Worm (Caenorhabditis elegans) whole organism, L1 larva: Measurements from ENCODE around the gene ZK1321.4.

Experiments
- C16A3.4 ChIP-seq: fragments of 150-350 bp; optimal IDR thresholded peaks from 2 replicates; lab custom pipeline; 2014; ENCODE audit warnings: missing biosample characterization, missing genetic modification characterization
- F16B12.6 ChIP-seq: fragments of 150-350 bp; optimal IDR thresholded peaks from 2 replicates; lab custom pipeline; 2014; ENCODE audit warnings: missing biosample characterization, missing genetic modification characterization
- Y116A8C.19 ChIP-seq: sonication (generic microtip); optimal IDR thresholded peaks from 2 replicates; lab custom pipeline; 2016; ENCODE audit warnings: missing compliant biosample characterization, missing genetic modification characterization, borderline replicate concordance
- blmp-1 ChIP-seq: fragments of 150-350 bp; optimal IDR thresholded peaks from 2 replicates; lab custom pipeline; 2014; ENCODE audit warnings: missing biosample characterization, missing genetic modification characterization
- ceh-8 ChIP-seq: fragments of 200-800 bp; sonication (Bioruptor generic); optimal IDR thresholded peaks from 2 replicates; lab custom pipeline; 2018; ENCODE audit warnings: mild to moderate bottlenecking, missing genetic modification characterization, moderate library complexity, missing compliant biosample characterization
- ceh-82 ChIP-seq, 3 experiments: fragments of 150-350 bp in 1 of 3; sonication (generic microtip) in 2 of 3; optimal IDR thresholded peaks; 2 replicates each; lab custom pipeline; 2014 to 2017; ENCODE audit warnings: missing biosample characterization in 3 of 3, missing genetic modification characterization in 3 of 3
- ces-1 ChIP-seq: fragments of 150-350 bp; optimal IDR thresholded peaks from 2 replicates; lab custom pipeline; 2014; ENCODE audit warnings: missing biosample characterization, missing genetic modification reagents, missing genetic modification characterization
- dpl-1 ChIP-seq, 3 experiments: fragments of 150-350 bp in 2 of 3; sonication (generic microtip) in 1 of 3; optimal IDR thresholded peaks; 2 replicates each; lab custom pipeline; 2014 to 2017; ENCODE audit warnings: missing biosample characterization in 3 of 3, missing genetic modification characterization in 3 of 3, missing genetic modification reagents in 3 of 3
- efl-1 ChIP-seq, 4 experiments: fragments of 150-350 bp; optimal IDR thresholded peaks in 3 of 4; peaks in 1 of 4; 1 replicate in 1 of 4; 2 replicates in 3 of 4; lab custom pipeline; 2014; ENCODE audit warnings: missing biosample characterization in 2 of 4, missing genetic modification characterization in 2 of 4, missing genetic modification reagents in 2 of 4
- efl-3 ChIP-seq: fragments of 200-800 bp; sonication (Bioruptor generic); optimal IDR thresholded peaks from 2 replicates; lab custom pipeline; 2018; ENCODE audit warnings: mild to moderate bottlenecking, missing genetic modification characterization, missing compliant biosample characterization
- egl-13 ChIP-seq: sonication (generic microtip); optimal IDR thresholded peaks from 2 replicates; lab custom pipeline; 2016; ENCODE audit warnings: missing genotype, missing genetic modification reagents, missing genetic modification characterization, missing compliant biosample characterization
- egl-27 ChIP-seq, 2 experiments: fragments of 150-350 bp in 1 of 2; sonication (generic microtip); optimal IDR thresholded peaks; 3 replicates each; lab custom pipeline; 2017 to 2018; ENCODE audit warnings: missing biosample characterization in 2 of 2, missing genetic modification characterization in 2 of 2, missing genetic modification reagents in 2 of 2
- elt-2 ChIP-seq: sonication (generic microtip); optimal IDR thresholded peaks from 2 replicates; lab custom pipeline; 2016; ENCODE audit warnings: missing genetic modification characterization, mild to moderate bottlenecking, inconsistent platforms, missing compliant biosample characterization, missing genetic modification reagents
- elt-3 ChIP-seq, 6 experiments: fragments of 150-350 bp in 1 of 6; sonication (generic microtip); optimal IDR thresholded peaks; 2 replicates each; lab custom pipeline; 2017 to 2018; ENCODE audit warnings: missing biosample characterization in 6 of 6, missing genetic modification characterization in 6 of 6, inconsistent platforms in 1 of 6
- fkh-4 ChIP-seq: sonication (generic microtip); optimal IDR thresholded peaks from 2 replicates; lab custom pipeline; 2016; ENCODE audit warnings: missing compliant biosample characterization, missing genetic modification characterization, borderline replicate concordance
- fkh-8 ChIP-seq: sonication (generic microtip); optimal IDR thresholded peaks from 2 replicates; lab custom pipeline; 2016; ENCODE audit warnings: mild to moderate bottlenecking, missing genetic modification characterization, missing compliant biosample characterization
- grh-1 ChIP-seq: fragments of 200-800 bp; sonication (Bioruptor generic); IDR thresholded peaks from 2 replicates; pipeline ENCODE4 v1.3.6; 2022; ENCODE audit warnings: missing genetic modification reagents, missing genetic modification characterization, missing compliant biosample characterization
- hpl-2 ChIP-seq: fragments of 150-350 bp; optimal IDR thresholded peaks from 2 replicates; lab custom pipeline; 2014; ENCODE audit warnings: missing biosample characterization, missing genetic modification reagents, missing genetic modification characterization
- isw-1 ChIP-seq: fragments of 200-800 bp; sonication (Bioruptor generic); IDR thresholded peaks from 2 replicates; pipeline ENCODE4 v1.3.6; 2022; ENCODE audit warnings: missing genetic modification characterization, missing compliant biosample characterization
- jun-1 ChIP-seq: fragments of 150-350 bp; optimal IDR thresholded peaks from 2 replicates; lab custom pipeline; 2014; ENCODE audit warnings: missing biosample characterization, missing genetic modification reagents, missing genetic modification characterization
- lin-14 ChIP-seq: fragments of 200-800 bp; sonication (Bioruptor generic); optimal IDR thresholded peaks from 2 replicates; lab custom pipeline; 2018; ENCODE audit warnings: mild to moderate bottlenecking, missing genetic modification characterization, moderate library complexity, missing compliant biosample characterization
- lin-15B ChIP-seq: fragments of 150-350 bp; sonication (generic microtip); optimal IDR thresholded peaks from 3 replicates; lab custom pipeline; 2014; ENCODE audit warnings: missing biosample characterization, missing genetic modification characterization
- lin-35 ChIP-seq, 2 experiments: fragments of 150-350 bp; optimal IDR thresholded peaks; 2 replicates each; lab custom pipeline; 2014; ENCODE audit warnings: missing biosample characterization in 2 of 2, missing genetic modification characterization in 2 of 2, missing genetic modification reagents in 2 of 2
- lin-39 ChIP-seq: fragments of 150-350 bp; optimal IDR thresholded peaks from 2 replicates; lab custom pipeline; 2014; ENCODE audit warnings: missing biosample characterization, missing genetic modification reagents, missing genetic modification characterization
- lir-3 ChIP-seq: sonication (generic microtip); optimal IDR thresholded peaks from 2 replicates; lab custom pipeline; 2016; ENCODE audit warnings: mild to moderate bottlenecking, missing genetic modification characterization, moderate library complexity, missing compliant biosample characterization; ENCODE audit not compliant: poor library complexity
- lsy-2 ChIP-seq, 2 experiments: fragments of 150-350 bp; optimal IDR thresholded peaks; 2 replicates each; lab custom pipeline; 2014; ENCODE audit warnings: missing biosample characterization in 2 of 2, missing genetic modification characterization in 2 of 2
- mdl-1 ChIP-seq, 2 experiments: fragments of 150-350 bp; optimal IDR thresholded peaks; 2 replicates each; lab custom pipeline; 2014 to 2017; ENCODE audit warnings: missing biosample characterization in 2 of 2, missing genetic modification characterization in 2 of 2, inconsistent platforms in 1 of 2
- mef-2 ChIP-seq: fragments of 150-350 bp; optimal IDR thresholded peaks from 2 replicates; lab custom pipeline; 2014; ENCODE audit warnings: missing biosample characterization, missing genetic modification characterization
- mep-1 ChIP-seq: fragments of 150-350 bp; optimal IDR thresholded peaks from 2 replicates; lab custom pipeline; 2014; ENCODE audit warnings: missing biosample characterization, missing genetic modification characterization
- nhr-12 ChIP-seq: sonication (generic microtip); optimal IDR thresholded peaks from 2 replicates; lab custom pipeline; 2017; ENCODE audit warnings: missing biosample characterization, missing genetic modification characterization
- nhr-19 ChIP-seq: fragments of 200-800 bp; sonication (Bioruptor generic); conservative IDR thresholded peaks from 2 replicates; pipeline ENCODE4 v1.3.6; 2022; ENCODE audit warnings: missing genetic modification characterization, missing compliant biosample characterization
- nhr-20 ChIP-seq: sonication (generic microtip); optimal IDR thresholded peaks from 2 replicates; lab custom pipeline; 2016; ENCODE audit warnings: mild to moderate bottlenecking, missing genetic modification characterization, missing compliant biosample characterization
- nhr-28 ChIP-seq: fragments of 150-350 bp; optimal IDR thresholded peaks from 2 replicates; lab custom pipeline; 2014; ENCODE audit warnings: missing biosample characterization, missing genetic modification characterization
- nhr-47 ChIP-seq: sonication (generic microtip); optimal IDR thresholded peaks from 2 replicates; lab custom pipeline; 2016; ENCODE audit warnings: mild to moderate bottlenecking, missing genetic modification characterization, moderate library complexity, missing compliant biosample characterization
- nhr-71 ChIP-seq: sonication (generic microtip); optimal IDR thresholded peaks from 2 replicates; lab custom pipeline; 2016; ENCODE audit warnings: mild to moderate bottlenecking, missing genetic modification characterization, moderate library complexity, missing compliant biosample characterization
- nhr-76 ChIP-seq: sonication (generic microtip); optimal IDR thresholded peaks from 2 replicates; lab custom pipeline; 2017; ENCODE audit warnings: missing biosample characterization, missing genetic modification characterization
- nhr-77 ChIP-seq: fragments of 150-350 bp; optimal IDR thresholded peaks from 2 replicates; lab custom pipeline; 2014; ENCODE audit warnings: missing biosample characterization, missing genetic modification characterization
- nhr-84 ChIP-seq: sonication (generic microtip); optimal IDR thresholded peaks from 2 replicates; lab custom pipeline; 2017; ENCODE audit warnings: missing biosample characterization, missing genetic modification characterization
- nhr-85 ChIP-seq: sonication (generic microtip); peaks from one replicate; lab custom pipeline; 2016; ENCODE audit warnings: missing genetic modification characterization, inconsistent platforms, missing compliant biosample characterization
- nhr-90 ChIP-seq: sonication (generic microtip); optimal IDR thresholded peaks from 2 replicates; lab custom pipeline; 2016; ENCODE audit warnings: mild to moderate bottlenecking, missing genetic modification characterization, missing compliant biosample characterization; ENCODE audit not compliant: poor library complexity
- pqm-1 ChIP-seq: sonication (generic microtip); optimal IDR thresholded peaks from 3 replicates; lab custom pipeline; 2017; ENCODE audit warnings: missing biosample characterization, missing genetic modification characterization
- skn-1 ChIP-seq: fragments of 150-350 bp; optimal IDR thresholded peaks from 2 replicates; lab custom pipeline; 2014; ENCODE audit warnings: missing biosample characterization, missing genetic modification characterization
- snu-23 ChIP-seq: sonication (generic microtip); optimal IDR thresholded peaks from 2 replicates; lab custom pipeline; 2016; ENCODE audit warnings: missing genetic modification characterization, missing compliant biosample characterization
- sup-37 ChIP-seq: fragments of 200-800 bp; sonication (Bioruptor generic); optimal IDR thresholded peaks from 2 replicates; lab custom pipeline; 2018; ENCODE audit warnings: mild to moderate bottlenecking, missing genetic modification characterization, missing compliant biosample characterization
- tbx-2 ChIP-seq: sonication (generic microtip); optimal IDR thresholded peaks from 2 replicates; lab custom pipeline; 2016; ENCODE audit warnings: missing genetic modification characterization, missing compliant biosample characterization
- tlp-1 ChIP-seq: fragments of 150-350 bp; optimal IDR thresholded peaks from 2 replicates; lab custom pipeline; 2014; ENCODE audit warnings: missing biosample characterization, missing genetic modification characterization
- unc-86 ChIP-seq: sonication (generic microtip); optimal IDR thresholded peaks from 2 replicates; lab custom pipeline; 2016; ENCODE audit warnings: missing genetic modification characterization, missing compliant biosample characterization
- unc-98 ChIP-seq: fragments of 200-800 bp; sonication (Bioruptor generic); IDR thresholded peaks from 2 replicates; pipeline ENCODE4 v1.3.6; 2022; ENCODE audit warnings: missing genetic modification characterization, missing compliant biosample characterization
- vab-15 ChIP-seq: sonication (generic microtip); optimal IDR thresholded peaks from 2 replicates; lab custom pipeline; 2017; ENCODE audit warnings: missing genotype, mild to moderate bottlenecking, missing genetic modification characterization, missing compliant biosample characterization
- xbp-1 ChIP-seq: sonication (generic microtip); optimal IDR thresholded peaks from 2 replicates; lab custom pipeline; 2016; ENCODE audit warnings: missing genetic modification characterization, missing compliant biosample characterization
- ztf-11 ChIP-seq, 2 experiments: sonication (generic microtip); optimal IDR thresholded peaks; 2 replicates each; lab custom pipeline; 2016 to 2017; ENCODE audit warnings: missing genetic modification characterization in 2 of 2, missing biosample characterization in 1 of 2, missing compliant biosample characterization in 1 of 2

The ZK1321.4 gene

DNA sequence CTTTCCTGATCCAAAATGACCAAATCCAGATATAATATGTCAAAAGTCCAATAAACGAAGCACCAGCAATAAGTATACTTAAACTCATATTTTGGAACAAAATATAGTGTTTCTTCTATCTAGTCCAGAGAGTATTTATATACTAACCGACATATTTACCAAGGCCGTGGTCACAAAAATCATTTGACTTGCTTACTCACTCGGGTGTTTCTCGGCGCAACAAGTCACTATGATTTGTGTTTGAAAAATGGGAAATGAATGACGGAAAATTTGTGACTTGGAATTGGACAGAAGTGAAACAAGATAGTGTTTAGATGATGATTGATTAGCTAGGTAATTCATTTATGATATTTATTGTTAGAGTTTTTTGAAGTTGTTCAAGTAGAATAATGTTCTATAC, 26.5 kb upstream of the ZK1321.4 start, which contains the start of gene cyp-13A5:
cyp-13A5 (minus strand) TSS at position 112 of the 400 bp plus-strand sequence.
- TF ChIP-seq vab-15 (tag; lab: Kevin White, UChicago) (no peak), tbx-2 (tag; lab: Kevin White, UChicago) (peak; percentile 11), egl-13 (tag; lab: Kevin White, UChicago) (no peak), nhr-71 (tag; lab: Kevin White, UChicago) (peak; percentile 47), xbp-1 (no peak), unc-86 (no peak), nhr-12 (tag; lab: Kevin White, UChicago) (no peak), skn-1 (tag; lab: Kevin White, UChicago) (no peak), nhr-19 (GFP tag; lab: Robert Waterston, UW) (no peak), lin-39 (tag; lab: Kevin White, UChicago) (no peak), sup-37 (GFP tag; lab: Kevin White, UChicago) (no peak), pqm-1 (no peak), lsy-2 (tag; optimal IDR thresholded peaks at IDR 0.05; lab: Kevin White, UChicago) (no peak), ztf-11 (tag; optimal IDR thresholded peaks at IDR 0.05; lab: Kevin White, UChicago) (no peak), nhr-47 (tag; lab: Kevin White, UChicago) (no peak), lin-35 (GFP tag; optimal IDR thresholded peaks at IDR 0.05; lab: Kevin White, UChicago) (peak in 1 of 2 experiments; percentile 41), fkh-4 (tag; lab: Kevin White, UChicago) (no peak), elt-3 (tag; optimal IDR thresholded peaks at IDR 0.05; lab: Kevin White, UChicago) (peak in 4 of 6 experiments; percentile 23 to 78 (median 41)), nhr-20 (peak; percentile 89), ceh-8 (GFP tag; lab: Kevin White, UChicago) (no peak), nhr-84 (tag; lab: Kevin White, UChicago) (no peak), lin-15B (tag; lab: Kevin White, UChicago) (no peak), mef-2 (tag; lab: Kevin White, UChicago) (no peak), nhr-28 (tag; lab: Kevin White, UChicago) (no peak), ceh-82 (tag; optimal IDR thresholded peaks at IDR 0.05; lab: Kevin White, UChicago) (no peak), hpl-2 (GFP tag; lab: Kevin White, UChicago) (no peak), egl-27 (tag; optimal IDR thresholded peaks at IDR 0.05; lab: Kevin White, UChicago) (no peak), efl-1 (optimal IDR thresholded peaks at IDR 0.05; lab: Kevin White, UChicago) (no peak), efl-1 (GFP tag; optimal IDR thresholded peaks at IDR 0.05 in 1 of 2; lab: Kevin White, UChicago) (no peak), nhr-76 (tag; lab: Kevin White, UChicago) (no peak), jun-1 (no peak), mep-1 (tag; lab: Kevin White, UChicago) (no peak), tlp-1 (no peak), dpl-1 (GFP tag; optimal IDR thresholded peaks at IDR 0.05; lab: Kevin White, UChicago) (no peak), lin-14 (GFP tag; lab: Kevin White, UChicago) (peak; percentile 80), C16A3.4 (tag; lab: Kevin White, UChicago) (peak; percentile 0), nhr-90 (tag; lab: Kevin White, UChicago) (peak; percentile 27), snu-23 (GFP tag; lab: Kevin White, UChicago) (peak; percentile 56), blmp-1 (tag; lab: Kevin White, UChicago) (peak; percentile 71), Y116A8C.19 (tag; lab: Kevin White, UChicago) (no peak), elt-2 (tag; lab: Kevin White, UChicago) (peak; percentile 34), nhr-77 (tag; lab: Kevin White, UChicago) (no peak), fkh-8 (tag; lab: Kevin White, UChicago) (no peak), efl-3 (GFP tag; lab: Kevin White, UChicago) (no peak), F16B12.6 (tag; lab: Kevin White, UChicago) (no peak), mdl-1 (tag; optimal IDR thresholded peaks at IDR 0.05; lab: Kevin White, UChicago) (peak in 1 of 2 experiments; percentile 5), unc-98 (no peak), lir-3 (tag; lab: Kevin White, UChicago) (no peak), nhr-85 (peak; percentile 88), isw-1 (GFP tag; lab: Robert Waterston, UW) (no peak), ces-1 (GFP tag; lab: Kevin White, UChicago) (no peak), grh-1 (GFP tag; lab: Robert Waterston, UW) (no peak)
